Worm (Caenorhabditis elegans) whole organism, L4 larva: ENCODE data around the gene hdl-1.

Experiments used
- ama-1 ChIP-seq: fragments of 150-350 bp; optimal IDR thresholded peaks from 2 replicates; lab custom pipeline; 2014; ENCODE audit warnings: inconsistent platforms, mixed read lengths
- egl-27 ChIP-seq: sonication (generic microtip); optimal IDR thresholded peaks from 3 replicates; lab custom pipeline; 2017; ENCODE audit warnings: missing biosample characterization, missing genetic modification reagents, missing genetic modification characterization
- fos-1 ChIP-seq: fragments of 150-350 bp; optimal IDR thresholded peaks from 2 replicates; lab custom pipeline; 2014; ENCODE audit warnings: missing biosample characterization, missing genetic modification characterization
- lin-29 ChIP-seq: fragments of 200-800 bp; sonication (Bioruptor generic); IDR thresholded peaks from 2 replicates; pipeline ENCODE4 v1.3.6; 2022; ENCODE audit warnings: missing genetic modification reagents, missing genetic modification characterization, missing compliant biosample characterization
- lsy-2 ChIP-seq, 2 experiments: fragments of 150-350 bp in 1 of 2; sonication (generic microtip) in 1 of 2; optimal IDR thresholded peaks; 2 replicates each; lab custom pipeline; 2014 to 2017; ENCODE audit warnings: missing biosample characterization in 2 of 2, missing genetic modification characterization in 2 of 2
- mep-1 ChIP-seq: fragments of 150-350 bp; sonication (generic microtip); optimal IDR thresholded peaks from 3 replicates; lab custom pipeline; 2014; ENCODE audit warnings: missing biosample characterization, missing genetic modification characterization
- nhr-25 ChIP-seq: sonication (generic microtip); optimal IDR thresholded peaks from 2 replicates; lab custom pipeline; 2017; ENCODE audit warnings: missing genetic modification characterization, mild to moderate bottlenecking, missing compliant biosample characterization, antibody characterized with exemption, moderate library complexity, borderline replicate concordance; ENCODE audit not compliant: insufficient read depth
- nhr-76 ChIP-seq: fragments of 150-350 bp; optimal IDR thresholded peaks from 2 replicates; lab custom pipeline; 2014; ENCODE audit warnings: missing biosample characterization, missing genetic modification characterization
- pha-4 ChIP-seq, 2 experiments: fragments of 150-350 bp in 1 of 2; fragments of 200-800 bp in 1 of 2; sonication (Bioruptor generic) in 1 of 2; IDR thresholded peaks in 1 of 2; optimal IDR thresholded peaks in 1 of 2; 2 replicates each; pipeline versions ENCODE4 v1.3.6 to Lab custom; 2014 to 2022; ENCODE audit warnings: missing genetic modification characterization in 2 of 2, missing genetic modification reagents in 2 of 2, missing biosample characterization in 1 of 2, missing compliant biosample characterization in 1 of 2
- spr-1 ChIP-seq: sonication (generic microtip); optimal IDR thresholded peaks from 2 replicates; lab custom pipeline; 2016; ENCODE audit warnings: mild to moderate bottlenecking, missing genetic modification characterization, missing compliant biosample characterization
- spr-3 ChIP-seq: fragments of 200-800 bp; sonication (Bioruptor generic); optimal IDR thresholded peaks from 2 replicates; lab custom pipeline; 2018; ENCODE audit warnings: mild to moderate bottlenecking, missing genetic modification characterization, missing compliant biosample characterization
- ztf-11 ChIP-seq: fragments of 150-350 bp; optimal IDR thresholded peaks from 2 replicates; lab custom pipeline; 2014; ENCODE audit warnings: missing biosample characterization, missing genetic modification characterization

DNA sequence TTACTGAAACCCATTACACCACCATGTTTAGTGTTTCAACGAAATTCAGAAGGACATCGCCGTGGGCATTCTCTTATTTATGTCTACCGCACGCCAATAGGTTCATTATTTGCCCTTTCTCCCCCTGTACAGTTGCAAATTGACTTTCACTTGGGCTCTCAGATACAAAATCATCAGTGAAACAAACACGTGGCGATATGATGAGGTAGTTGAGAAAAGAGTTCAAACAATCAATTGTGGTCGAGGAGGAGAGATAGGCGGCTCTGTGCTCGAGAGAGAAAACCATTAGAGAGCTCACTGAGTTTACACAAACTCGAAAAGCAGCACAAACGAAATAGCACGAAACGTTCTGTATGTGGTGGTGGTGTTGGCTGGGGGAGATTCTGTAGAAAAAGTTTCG is 7.5 kb upstream of the hdl-1 start:
- no peak for TF ChIP-seq lin-29 (GFP tag; lab: Robert Waterston, UW)
- no peak for TF ChIP-seq mep-1 (tag; lab: Kevin White, UChicago)
- TF ChIP-seq fos-1 (tag; lab: Kevin White, UChicago), result no peak
- TF ChIP-seq nhr-76, result no peak
- TF ChIP-seq spr-1, result no peak
- no peak for TF ChIP-seq pha-4 (GFP tag; IDR thresholded peaks at IDR 0.05; lab: Robert Waterston, UW)
- TF ChIP-seq pha-4 (tag; optimal IDR thresholded peaks at IDR 0.05; lab: Kevin White, UChicago), result no peak
- TF ChIP-seq lsy-2 (tag; optimal IDR thresholded peaks at IDR 0.05; lab: Kevin White, UChicago), result no peak
- no peak for TF ChIP-seq ztf-11
- no peak for TF ChIP-seq spr-3 (GFP tag; lab: Kevin White, UChicago)
- TF ChIP-seq nhr-25 (tag; lab: Kevin White, UChicago), result no peak
- no peak for TF ChIP-seq egl-27 (tag; lab: Kevin White, UChicago)
- no peak for TF ChIP-seq ama-1
